Worm (Caenorhabditis elegans) whole organism, late embryonic: Measurements from ENCODE around the gene Y43F8B.14.

ENCODE experiments used
- nhr-11 ChIP-seq: fragments of 150-350 bp; optimal IDR thresholded peaks from 2 replicates; lab custom pipeline; 2014; ENCODE audit warnings: missing biosample characterization, missing genetic modification characterization
- tbx-2 ChIP-seq: sonication (generic microtip); optimal IDR thresholded peaks from 2 replicates; lab custom pipeline; 2016; ENCODE audit warnings: missing genetic modification characterization, missing compliant biosample characterization

DNA sequence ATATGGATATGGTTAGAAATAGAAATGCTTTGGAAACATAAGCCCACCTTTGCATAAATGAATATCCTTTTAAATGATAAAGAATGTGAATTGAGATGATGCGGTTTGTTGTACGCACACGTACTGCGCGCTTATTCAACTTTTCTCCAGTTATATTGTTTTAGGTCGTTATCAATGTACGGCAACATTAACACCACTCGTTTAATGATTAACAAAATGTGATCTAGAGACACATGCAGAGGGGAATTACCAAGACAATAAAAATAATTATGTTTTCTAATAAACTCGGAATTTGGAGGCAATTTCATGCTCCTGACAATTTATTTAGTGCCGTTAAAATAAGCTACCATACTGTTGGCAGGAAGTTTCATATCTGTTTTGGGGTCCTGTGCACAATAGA lies 10.3 kb downstream of the Y43F8B.14 start, which contains the start of gene M04C3.1:
- TF ChIP-seq nhr-11 (tag; lab: Kevin White, UChicago) (no peak), tbx-2 (tag; lab: Kevin White, UChicago) (no peak)
